Fruit fly (Drosophila melanogaster) whole organism: ENCODE data around the gene rdgA.

Experiments
- CG8478 ChIP-seq: fragments of >200 bp; optimal IDR thresholded peaks from 2 replicates; lab custom pipeline; 2018; ENCODE audit warnings: inconsistent platforms
- Dll ChIP-seq: fragments of >200 bp; optimal IDR thresholded peaks from 2 replicates; lab custom pipeline; 2017
- EcR ChIP-seq, 2 experiments: fragments of >200 bp; optimal IDR thresholded peaks; 2 replicates each; lab custom pipeline; 2017; ENCODE audit warnings: missing biosample characterization in 2 of 2, missing genetic modification characterization in 2 of 2, missing genetic modification reagents in 2 of 2
- pan ChIP-seq: fragments of >200 bp; optimal IDR thresholded peaks from 2 replicates; lab custom pipeline; 2017
- psq ChIP-seq: fragments of >200 bp; optimal IDR thresholded peaks from 2 replicates; lab custom pipeline; 2017
- usp ChIP-seq: fragments of >200 bp; optimal IDR thresholded peaks from 2 replicates; lab custom pipeline; 2017; ENCODE audit warnings: missing biosample characterization, missing genetic modification characterization, mixed read lengths

rdgA gene

dm6 chrX:8911878-8912277 is 5.0 kb downstream of the rdgA start:
- TF ChIP-seq usp (no peak), psq (lab: Kevin White, UChicago) (no peak), Dll (no peak), CG8478 (lab: Kevin White, UChicago) (no peak), EcR (GFP tag; optimal IDR thresholded peaks at IDR 0.05; lab: Kevin White, UChicago) (no peak), pan (lab: Kevin White, UChicago) (no peak)

DNA sequence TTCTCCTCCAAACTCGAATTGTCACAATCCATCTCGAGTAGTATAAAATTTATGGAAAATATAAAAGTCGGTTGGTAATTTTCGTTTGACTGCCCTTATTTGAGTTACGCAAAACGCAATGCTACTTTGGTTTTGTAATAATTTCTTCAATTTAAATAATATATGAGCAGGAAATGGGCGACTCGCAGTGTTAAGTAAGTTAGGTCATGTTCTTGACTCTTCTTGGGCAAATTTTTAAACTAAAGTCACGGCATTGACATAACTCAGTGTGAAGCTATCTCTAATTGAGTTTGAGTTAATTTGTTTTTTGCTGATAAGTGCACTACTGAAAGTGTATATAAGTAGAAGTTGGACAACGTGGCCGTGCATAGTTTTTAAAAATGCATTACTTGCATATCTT is 16.7 kb downstream of the rdgA start, which contains the start of the genes CG12661 and CG43255:
Gene CG12661, minus strand, starts transcription at position 101 of the 400 bp plus-strand sequence.
Gene CG43255, plus strand, starts transcription at position 374 of the 400 bp plus-strand sequence.
- TF ChIP-seq CG8478 (lab: Kevin White, UChicago) (no peak), usp (no peak), EcR (GFP tag; optimal IDR thresholded peaks at IDR 0.05; lab: Kevin White, UChicago) (no peak), psq (lab: Kevin White, UChicago) (no peak), Dll (no peak), pan (lab: Kevin White, UChicago) (no peak)

dm6 chrX:8924778-8925177 is 17.9 kb downstream of the rdgA start:
- no peak for TF ChIP-seq CG8478 (lab: Kevin White, UChicago)
- no peak for TF ChIP-seq psq (lab: Kevin White, UChicago)
- TF ChIP-seq Dll: peak; percentile 65
- TF ChIP-seq usp: no peak

dm6 chrX:8958261-8958660 is 51.4 kb downstream of the rdgA start:
- TF ChIP-seq Dll (no peak), pan (lab: Kevin White, UChicago) (no peak), usp (no peak), CG8478 (lab: Kevin White, UChicago) (no peak), EcR (GFP tag; optimal IDR thresholded peaks at IDR 0.05; lab: Kevin White, UChicago) (no peak), psq (lab: Kevin White, UChicago) (no peak)

dm6 chrX:8973136-8973535 is 66.3 kb downstream of the rdgA start:
- TF ChIP-seq Dll (no peak), psq (lab: Kevin White, UChicago) (no peak), usp (no peak), EcR (GFP tag; optimal IDR thresholded peaks at IDR 0.05; lab: Kevin White, UChicago) (no peak)

dm6 chrX:8974203-8974602 is 67.3 kb downstream of the rdgA start, which contains the start of gene CG10962:
CG10962 (minus strand) TSS chrX:8974255.
- TF ChIP-seq CG8478 (lab: Kevin White, UChicago) (no peak), Dll (no peak), pan (lab: Kevin White, UChicago) (no peak), EcR (GFP tag; optimal IDR thresholded peaks at IDR 0.05; lab: Kevin White, UChicago) (no peak), usp (no peak), psq (lab: Kevin White, UChicago) (no peak)

- no peak for TF ChIP-seq EcR (GFP tag; optimal IDR thresholded peaks at IDR 0.05; lab: Kevin White, UChicago)
Measured at dm6 chrX:8984342-8984741, 77.5 kb downstream of the rdgA start, which contains the start of gene CG12662. CG12662 (minus strand) TSS chrX:8984442.

DNA sequence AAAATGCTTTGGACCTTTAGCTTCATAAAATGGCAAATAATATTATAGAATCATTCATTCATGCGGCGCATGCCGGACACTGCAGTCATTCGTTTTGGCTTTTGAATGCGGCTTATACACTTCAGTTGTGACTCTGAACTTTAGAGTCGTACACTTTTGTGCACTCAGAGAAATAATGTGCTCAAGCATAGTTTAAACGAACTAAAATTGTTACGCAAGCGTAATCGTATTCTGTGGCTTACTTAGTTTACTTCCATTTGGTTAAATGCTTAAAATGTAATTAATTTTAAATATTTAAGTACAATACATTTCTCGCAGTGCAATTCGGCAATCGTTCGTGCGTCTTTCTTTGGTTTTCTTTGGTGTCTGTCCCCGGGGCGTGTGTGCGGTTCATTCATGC is 97.5 kb downstream of the rdgA start:
- TF ChIP-seq EcR (GFP tag; optimal IDR thresholded peaks at IDR 0.05; lab: Kevin White, UChicago) (no peak), psq (lab: Kevin White, UChicago) (no peak)

- no peak for TF ChIP-seq usp
- TF ChIP-seq psq (lab: Kevin White, UChicago): no peak
- no peak for TF ChIP-seq CG8478 (lab: Kevin White, UChicago)
Measured at dm6 chrX:9007215-9007614, 100.3 kb downstream of the rdgA start.

- TF ChIP-seq Dll: no peak
- TF ChIP-seq usp: no peak
- TF ChIP-seq psq (lab: Kevin White, UChicago): no peak
Measured at dm6 chrX:9012722-9013121, 105.9 kb downstream of the rdgA start.

dm6 chrX:9013339-9013939 is 106.6 kb downstream of the rdgA start:
- TF ChIP-seq Dll (no peak), psq (lab: Kevin White, UChicago) (no peak), pan (lab: Kevin White, UChicago) (no peak), EcR (GFP tag; optimal IDR thresholded peaks at IDR 0.05; lab: Kevin White, UChicago) (no peak), CG8478 (lab: Kevin White, UChicago) (no peak), usp (no peak)

- TF ChIP-seq CG8478 (lab: Kevin White, UChicago) (no peak), EcR (GFP tag; optimal IDR thresholded peaks at IDR 0.05; lab: Kevin White, UChicago) (no peak), usp (no peak), Dll (no peak), psq (lab: Kevin White, UChicago) (no peak), pan (lab: Kevin White, UChicago) (no peak)
Measured at dm6 chrX:9020092-9020491, 113.2 kb downstream of the rdgA start.

DNA sequence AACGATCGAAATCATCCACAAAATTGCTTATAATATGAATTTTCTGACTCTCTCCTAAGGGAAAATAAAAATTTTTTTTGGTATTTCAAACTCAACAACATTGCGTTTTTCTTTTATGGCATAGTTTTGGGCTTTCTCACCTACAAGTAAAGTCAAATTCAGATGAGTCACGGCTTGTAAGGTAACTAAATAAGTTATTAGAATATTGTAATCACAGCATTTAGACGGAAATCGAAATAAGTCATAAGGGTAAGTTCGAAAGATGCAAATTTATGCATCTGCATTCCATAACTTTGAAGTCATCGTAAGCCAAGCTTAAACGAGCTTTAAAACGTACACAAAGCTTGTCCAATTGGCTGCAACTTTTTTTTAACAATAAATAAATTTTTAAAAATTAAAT is 122.5 kb downstream of the rdgA start:
- TF ChIP-seq CG8478 (lab: Kevin White, UChicago) (no peak), psq (lab: Kevin White, UChicago) (no peak), Dll (no peak), pan (lab: Kevin White, UChicago) (no peak), usp (no peak), EcR (GFP tag; optimal IDR thresholded peaks at IDR 0.05; lab: Kevin White, UChicago) (no peak)
